Fruit fly (Drosophila melanogaster): Measurements from ENCODE around the gene Mct1.

- no peak for TF ChIP-seq CG8478 (optimal IDR thresholded peaks at IDR 0.05)
- TF ChIP-seq CTCF (optimal IDR thresholded peaks at IDR 0.05) = no peak
Measured at dm6 chrX:2187520-2187919, 1.5 kb upstream of the Mct1 start, which contains the start of gene CG3457.

All from S2 (cell line).